Worm (Caenorhabditis elegans) whole organism, late embryonic: ENCODE results near the gene F49F1.10.
"Not testable (repeated sequence)": the region's sequence is repeated elsewhere in the genome, so short reads cannot be mapped to it uniquely, and the experiment has no call there.

Experiments used
- C08G9.2 ChIP-seq: sonication (generic microtip); optimal IDR thresholded peaks from 2 replicates; lab custom pipeline; 2016; ENCODE audit warnings: mild to moderate bottlenecking, missing genetic modification characterization, moderate library complexity, missing compliant biosample characterization
- C38D4.7 ChIP-seq: fragments of 200-800 bp; sonication (Bioruptor generic); optimal IDR thresholded peaks from 2 replicates; lab custom pipeline; 2018; ENCODE audit warnings: mild to moderate bottlenecking, missing genetic modification characterization, moderate library complexity, missing compliant biosample characterization
- F13H6.1 ChIP-seq: sonication (generic microtip); optimal IDR thresholded peaks from 2 replicates; lab custom pipeline; 2016; ENCODE audit warnings: missing genetic modification characterization, missing compliant biosample characterization
- K09A11.1 ChIP-seq: sonication (generic microtip); optimal IDR thresholded peaks from 2 replicates; lab custom pipeline; 2017; ENCODE audit warnings: antibody characterized with exemption, mild to moderate bottlenecking, missing genetic modification characterization, missing compliant biosample characterization; ENCODE audit not compliant: insufficient read depth
- T23F11.4 ChIP-seq: fragments of 200-800 bp; sonication (Bioruptor generic); optimal IDR thresholded peaks from 2 replicates; lab custom pipeline; 2018; ENCODE audit warnings: mild to moderate bottlenecking, missing genetic modification characterization, missing compliant biosample characterization
- ama-1 ChIP-seq: fragments of 150-350 bp; optimal IDR thresholded peaks from 2 replicates; lab custom pipeline; 2014
- ceh-18 ChIP-seq: sonication (generic microtip); optimal IDR thresholded peaks from 2 replicates; lab custom pipeline; 2016; ENCODE audit warnings: missing genetic modification characterization, missing compliant biosample characterization
- ceh-30 ChIP-seq: fragments of 150-350 bp; optimal IDR thresholded peaks from 2 replicates; lab custom pipeline; 2014; ENCODE audit warnings: missing biosample characterization, missing genetic modification characterization
- ceh-31 ChIP-seq: sonication (generic microtip); optimal IDR thresholded peaks from 2 replicates; lab custom pipeline; 2016; ENCODE audit warnings: missing genetic modification characterization, missing compliant biosample characterization
- ceh-34 ChIP-seq: sonication (generic microtip); optimal IDR thresholded peaks from 2 replicates; lab custom pipeline; 2016; ENCODE audit warnings: mild to moderate bottlenecking, missing genetic modification characterization, missing compliant biosample characterization
- ceh-45 ChIP-seq: fragments of 200-800 bp; sonication (Bioruptor generic); IDR thresholded peaks from 2 replicates; pipeline ENCODE4 v1.3.6; 2022; ENCODE audit warnings: missing genetic modification reagents, missing genetic modification characterization, missing compliant biosample characterization
- ceh-48 ChIP-seq: sonication (generic microtip); optimal IDR thresholded peaks from 2 replicates; lab custom pipeline; 2016; ENCODE audit warnings: missing genetic modification characterization, inconsistent platforms, missing compliant biosample characterization
- ceh-9 ChIP-seq: sonication (generic microtip); optimal IDR thresholded peaks from 2 replicates; lab custom pipeline; 2016; ENCODE audit warnings: mild to moderate bottlenecking, missing genetic modification characterization, inconsistent platforms, missing compliant biosample characterization
- che-1 ChIP-seq: sonication (generic microtip); optimal IDR thresholded peaks from 2 replicates; lab custom pipeline; 2016; ENCODE audit warnings: mild to moderate bottlenecking, missing genetic modification characterization, missing compliant biosample characterization
- dmd-4 ChIP-seq: sonication (generic microtip); optimal IDR thresholded peaks from 2 replicates; lab custom pipeline; 2016; ENCODE audit warnings: borderline replicate concordance, missing genetic modification characterization, missing compliant biosample characterization
- dve-1 ChIP-seq: sonication (generic microtip); optimal IDR thresholded peaks from 2 replicates; lab custom pipeline; 2017; ENCODE audit warnings: antibody characterized with exemption, mild to moderate bottlenecking, missing genetic modification characterization, missing compliant biosample characterization
- fkh-6 ChIP-seq: sonication (generic microtip); optimal IDR thresholded peaks from 2 replicates; lab custom pipeline; 2016; ENCODE audit warnings: missing genetic modification characterization, missing compliant biosample characterization
- gmeb-2 ChIP-seq: sonication (generic microtip); optimal IDR thresholded peaks from 2 replicates; lab custom pipeline; 2016; ENCODE audit warnings: missing genetic modification characterization, inconsistent platforms, missing compliant biosample characterization
- hlh-30 ChIP-seq: sonication (generic microtip); optimal IDR thresholded peaks from 2 replicates; lab custom pipeline; 2017; ENCODE audit warnings: antibody characterized with exemption, missing genetic modification characterization, missing compliant biosample characterization; ENCODE audit not compliant: insufficient read depth
- hlh-6 ChIP-seq: sonication (generic microtip); optimal IDR thresholded peaks from 2 replicates; lab custom pipeline; 2016; ENCODE audit warnings: missing genotype, missing genetic modification characterization, missing compliant biosample characterization
- hlh-8 ChIP-seq: sonication (generic microtip); optimal IDR thresholded peaks from 2 replicates; lab custom pipeline; 2016; ENCODE audit warnings: missing genotype, missing genetic modification characterization, missing compliant biosample characterization
- lin-11 ChIP-seq: fragments of 200-800 bp; sonication (Bioruptor generic); optimal IDR thresholded peaks from 2 replicates; lab custom pipeline; 2018; ENCODE audit warnings: mild to moderate bottlenecking, missing genetic modification characterization, missing compliant biosample characterization
- madf-2 ChIP-seq: sonication (generic microtip); optimal IDR thresholded peaks from 2 replicates; lab custom pipeline; 2017; ENCODE audit warnings: missing genetic modification characterization, missing compliant biosample characterization
- nfya-1 ChIP-seq: sonication (generic microtip); optimal IDR thresholded peaks from 2 replicates; lab custom pipeline; 2017; ENCODE audit warnings: missing genetic modification characterization, mild to moderate bottlenecking, missing compliant biosample characterization, antibody characterized with exemption, moderate library complexity
- nhr-11 ChIP-seq: fragments of 150-350 bp; optimal IDR thresholded peaks from 2 replicates; lab custom pipeline; 2014; ENCODE audit warnings: missing biosample characterization, missing genetic modification characterization
- odd-2 ChIP-seq: sonication (generic microtip); optimal IDR thresholded peaks from 2 replicates; lab custom pipeline; 2017; ENCODE audit warnings: antibody characterized with exemption, mild to moderate bottlenecking, missing genetic modification characterization, missing compliant biosample characterization
- pat-9 ChIP-seq: fragments of 200-800 bp; sonication (Bioruptor generic); optimal IDR thresholded peaks from 2 replicates; lab custom pipeline; 2018; ENCODE audit warnings: mild to moderate bottlenecking, missing genetic modification characterization, moderate library complexity, missing compliant biosample characterization
- pax-1 ChIP-seq: fragments of 150-350 bp; optimal IDR thresholded peaks from 2 replicates; lab custom pipeline; 2014; ENCODE audit warnings: missing biosample characterization, missing genetic modification characterization
- pha-2 ChIP-seq: sonication (generic microtip); optimal IDR thresholded peaks from 2 replicates; lab custom pipeline; 2017; ENCODE audit warnings: mild to moderate bottlenecking, missing genetic modification characterization, missing compliant biosample characterization
- pha-4 ChIP-seq: fragments of 150-350 bp; optimal IDR thresholded peaks from 2 replicates; lab custom pipeline; 2018; ENCODE audit warnings: missing biosample characterization, missing genetic modification reagents, missing genetic modification characterization
- pqm-1 ChIP-seq: sonication (generic microtip); optimal IDR thresholded peaks from 2 replicates; lab custom pipeline; 2016; ENCODE audit warnings: missing genetic modification characterization, missing compliant biosample characterization
- pros-1 ChIP-seq: fragments of 150-350 bp; optimal IDR thresholded peaks from 2 replicates; lab custom pipeline; 2014; ENCODE audit warnings: missing biosample characterization, missing genetic modification reagents, missing genetic modification characterization
- rnt-1 ChIP-seq: sonication (generic microtip); optimal IDR thresholded peaks from 2 replicates; lab custom pipeline; 2016; ENCODE audit warnings: missing genetic modification characterization, missing compliant biosample characterization
- syd-9 ChIP-seq: sonication (generic microtip); optimal IDR thresholded peaks from 2 replicates; lab custom pipeline; 2016; ENCODE audit warnings: mild to moderate bottlenecking, missing genetic modification characterization, moderate library complexity, missing compliant biosample characterization
- tbx-2 ChIP-seq: sonication (generic microtip); optimal IDR thresholded peaks from 2 replicates; lab custom pipeline; 2016; ENCODE audit warnings: missing genetic modification characterization, missing compliant biosample characterization
- ttx-3 ChIP-seq: sonication (generic microtip); optimal IDR thresholded peaks from 2 replicates; lab custom pipeline; 2016; ENCODE audit warnings: missing genetic modification reagents, missing genetic modification characterization, missing compliant biosample characterization
- unc-3 ChIP-seq, 2 experiments: fragments of 200-800 bp in 1 of 2; sonication (Bioruptor generic) in 1 of 2; sonication (generic microtip) in 1 of 2; conservative IDR thresholded peaks in 1 of 2; optimal IDR thresholded peaks in 1 of 2; 2 replicates each; pipeline versions ENCODE4 v1.3.6 to Lab custom; 2016 to 2022; ENCODE audit warnings: missing compliant biosample characterization in 2 of 2, missing genetic modification characterization in 2 of 2, missing genetic modification reagents in 1 of 2
- unc-42 ChIP-seq: sonication (generic microtip); optimal IDR thresholded peaks from 2 replicates; lab custom pipeline; 2016; ENCODE audit warnings: missing genotype, missing genetic modification characterization, missing compliant biosample characterization
- zip-5 ChIP-seq: sonication (generic microtip); optimal IDR thresholded peaks from 2 replicates; lab custom pipeline; 2016; ENCODE audit warnings: missing genetic modification characterization, missing compliant biosample characterization
- ztf-16 ChIP-seq: sonication (generic microtip); optimal IDR thresholded peaks from 2 replicates; lab custom pipeline; 2017; ENCODE audit warnings: missing genetic modification characterization, missing compliant biosample characterization

The F49F1.10 gene

ce11 chrIV:4144784-4145183 is 5.9 kb upstream of the F49F1.10 start, which contains the start of gene R07C12.3:
Gene R07C12.3 (plus strand): TSS chrIV:4145084.
- TF ChIP-seq C08G9.2 (tag; lab: Kevin White, UChicago), result no peak
- no peak for TF ChIP-seq pros-1 (tag; lab: Kevin White, UChicago)
- TF ChIP-seq ceh-18 (tag; lab: Kevin White, UChicago), result no peak
- no peak for TF ChIP-seq unc-3 (GFP tag; conservative IDR thresholded peaks at IDR 0.05; lab: Robert Waterston, UW)
- no peak for TF ChIP-seq unc-3 (tag; optimal IDR thresholded peaks at IDR 0.05; lab: Kevin White, UChicago)
- TF ChIP-seq pqm-1 (tag; lab: Kevin White, UChicago), result no peak
- no peak for TF ChIP-seq hlh-30 (tag; lab: Kevin White, UChicago)
- TF ChIP-seq ceh-9 (tag; lab: Kevin White, UChicago), result no peak
- TF ChIP-seq unc-42 (tag; lab: Kevin White, UChicago), result no peak
- TF ChIP-seq ceh-31 (tag; lab: Kevin White, UChicago), result no peak
- no peak for TF ChIP-seq nhr-11 (tag; lab: Kevin White, UChicago)
- TF ChIP-seq zip-5, result no peak
- no peak for TF ChIP-seq ceh-34 (tag; lab: Kevin White, UChicago)
- no peak for TF ChIP-seq odd-2 (tag; lab: Kevin White, UChicago)
- TF ChIP-seq K09A11.1 (tag; lab: Kevin White, UChicago), result no peak
- TF ChIP-seq pha-2, result no peak

- TF ChIP-seq pax-1, nfya-1, ceh-34 (tag; lab: Kevin White, UChicago): not testable (repeated sequence)
These were observed 4.1 kb upstream of the F49F1.10 start, which contains the start of gene F49F1.12 for ce11 chrIV:4142986-4143385. Gene F49F1.12 (minus strand): TSS chrIV:4143086.

ce11 chrIV:4141311-4141710 is 2.4 kb upstream of the F49F1.10 start, which contains the start of gene F49F1.11:
Gene F49F1.11 (minus strand): TSS chrIV:4141411.
- TF ChIP-seq pha-4 (no peak), dve-1 (no peak), ceh-30 (tag; lab: Kevin White, UChicago) (no peak), ceh-18 (tag; lab: Kevin White, UChicago) (no peak), lin-11 (no peak), che-1 (tag; lab: Kevin White, UChicago) (no peak)

- TF ChIP-seq ceh-48, result no peak
- TF ChIP-seq ceh-34 (tag; lab: Kevin White, UChicago), result no peak
- TF ChIP-seq pqm-1 (tag; lab: Kevin White, UChicago), result no peak
- no peak for TF ChIP-seq T23F11.4 (GFP tag; lab: Kevin White, UChicago)
- TF ChIP-seq madf-2 (tag; lab: Kevin White, UChicago), result no peak
- TF ChIP-seq hlh-6 (tag; lab: Kevin White, UChicago), result no peak
- TF ChIP-seq hlh-8 (tag; lab: Kevin White, UChicago), result no peak
- TF ChIP-seq C38D4.7 (GFP tag; lab: Kevin White, UChicago), result no peak
- TF ChIP-seq ttx-3 (tag; lab: Kevin White, UChicago), result no peak
- no peak for TF ChIP-seq ama-1 (lab: Kevin White, UChicago)
- TF ChIP-seq pha-4, result no peak
These were observed 1.3 kb upstream of the F49F1.10 start, which contains the start of gene F49F1.18 for ce11 chrIV:4140265-4140664. Gene F49F1.18 (minus strand): TSS chrIV:4140365.

ce11 chrIV:4137472-4137871 is 1.4 kb downstream of the F49F1.10 start, which contains the start of gene F49F1.9:
Gene F49F1.9 (minus strand): TSS chrIV:4137572.
- TF ChIP-seq ttx-3 (tag; lab: Kevin White, UChicago), result no peak
- no peak for TF ChIP-seq gmeb-2 (tag; lab: Kevin White, UChicago)
- no peak for TF ChIP-seq pqm-1 (tag; lab: Kevin White, UChicago)
- TF ChIP-seq rnt-1 (tag; lab: Kevin White, UChicago), result no peak
- TF ChIP-seq unc-3 (GFP tag; conservative IDR thresholded peaks at IDR 0.05; lab: Robert Waterston, UW), result no peak
- no peak for TF ChIP-seq unc-3 (tag; optimal IDR thresholded peaks at IDR 0.05; lab: Kevin White, UChicago)
- no peak for TF ChIP-seq ztf-16 (tag; lab: Kevin White, UChicago)
- no peak for TF ChIP-seq ceh-31 (tag; lab: Kevin White, UChicago)
- no peak for TF ChIP-seq ceh-45
- TF ChIP-seq ceh-18 (tag; lab: Kevin White, UChicago), result no peak
- TF ChIP-seq dmd-4 (tag; lab: Kevin White, UChicago), result no peak
- no peak for TF ChIP-seq pat-9 (tag; lab: Kevin White, UChicago)
- TF ChIP-seq syd-9, result no peak
- TF ChIP-seq fkh-6 (tag; lab: Kevin White, UChicago), result no peak
- no peak for TF ChIP-seq tbx-2
- no peak for TF ChIP-seq F13H6.1 (tag; lab: Kevin White, UChicago)
- no peak for TF ChIP-seq zip-5
